Worm (Caenorhabditis elegans) whole organism, L4 larva: ENCODE data around the gene clec-232.

Experiments
- F10B5.3 ChIP-seq: sonication (generic microtip); optimal IDR thresholded peaks from 2 replicates; lab custom pipeline; 2016; ENCODE audit warnings: mild to moderate bottlenecking, missing genetic modification characterization, missing compliant biosample characterization
- F49E8.2 ChIP-seq: sonication (generic microtip); optimal IDR thresholded peaks from 2 replicates; lab custom pipeline; 2016; ENCODE audit warnings: missing compliant biosample characterization, mild to moderate bottlenecking, missing genetic modification characterization, borderline replicate concordance
- aha-1 ChIP-seq: fragments of 150-350 bp; peaks from one replicate; lab custom pipeline; 2014; ENCODE audit warnings: missing biosample characterization, missing genetic modification characterization
- arid-1 ChIP-seq: fragments of 200-800 bp; sonication (Bioruptor generic); conservative IDR thresholded peaks from 2 replicates; pipeline ENCODE4 v1.3.6; 2022; ENCODE audit warnings: missing genetic modification reagents, missing genetic modification characterization, missing compliant biosample characterization
- ces-1 ChIP-seq: fragments of 150-350 bp; sonication (generic microtip); optimal IDR thresholded peaks from 4 replicates; lab custom pipeline; 2014; ENCODE audit warnings: missing biosample characterization, missing genetic modification reagents, missing genetic modification characterization
- cey-2 ChIP-seq: sonication (generic microtip); optimal IDR thresholded peaks from 3 replicates; lab custom pipeline; 2017; ENCODE audit warnings: missing genetic modification characterization, mild to moderate bottlenecking, missing compliant biosample characterization, antibody characterized with exemption, borderline replicate concordance; ENCODE audit not compliant: insufficient read depth
- daf-19 ChIP-seq: fragments of 200-800 bp; sonication (Bioruptor generic); conservative IDR thresholded peaks from 2 replicates; pipeline ENCODE4 v1.3.6; 2022; ENCODE audit warnings: missing genetic modification characterization, missing compliant biosample characterization
- dpl-1 ChIP-seq: fragments of 150-350 bp; optimal IDR thresholded peaks from 2 replicates; lab custom pipeline; 2014; ENCODE audit warnings: missing biosample characterization, missing genetic modification reagents, missing genetic modification characterization
- jun-1 ChIP-seq: fragments of 150-350 bp; optimal IDR thresholded peaks from 2 replicates; lab custom pipeline; 2014; ENCODE audit warnings: missing biosample characterization, missing genetic modification reagents, missing genetic modification characterization
- set-16 ChIP-seq: fragments of 200-800 bp; sonication (Bioruptor generic); IDR thresholded peaks from 2 replicates; pipeline ENCODE4 v1.3.6; 2022; ENCODE audit warnings: missing genetic modification reagents, missing genetic modification characterization, missing compliant biosample characterization

The clec-232 gene

DNA sequence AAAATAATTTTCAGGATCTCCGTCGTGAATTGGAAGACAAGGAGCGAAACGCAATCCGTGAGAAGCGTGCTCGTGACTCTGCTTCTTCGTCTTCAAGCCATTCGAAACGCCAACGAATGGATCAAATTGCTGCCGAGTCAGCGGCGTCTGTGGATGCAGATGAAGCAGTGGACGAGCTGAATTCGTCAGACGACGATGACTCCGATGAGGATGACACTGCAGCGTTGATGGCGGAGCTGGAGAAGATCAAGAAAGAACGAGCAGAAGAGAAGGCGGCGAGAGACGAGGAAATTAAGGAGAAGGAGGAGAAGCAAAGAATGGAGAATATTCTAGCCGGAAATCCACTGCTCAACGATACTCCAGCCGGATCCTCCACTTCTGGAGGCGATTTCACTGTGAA lies 47.6 kb downstream of the clec-232 start:
- TF ChIP-seq set-16 (GFP tag; lab: Robert Waterston, UW) (peak; percentile 51), ces-1 (GFP tag; lab: Kevin White, UChicago) (no peak), aha-1 (tag; lab: Kevin White, UChicago) (no peak)

DNA sequence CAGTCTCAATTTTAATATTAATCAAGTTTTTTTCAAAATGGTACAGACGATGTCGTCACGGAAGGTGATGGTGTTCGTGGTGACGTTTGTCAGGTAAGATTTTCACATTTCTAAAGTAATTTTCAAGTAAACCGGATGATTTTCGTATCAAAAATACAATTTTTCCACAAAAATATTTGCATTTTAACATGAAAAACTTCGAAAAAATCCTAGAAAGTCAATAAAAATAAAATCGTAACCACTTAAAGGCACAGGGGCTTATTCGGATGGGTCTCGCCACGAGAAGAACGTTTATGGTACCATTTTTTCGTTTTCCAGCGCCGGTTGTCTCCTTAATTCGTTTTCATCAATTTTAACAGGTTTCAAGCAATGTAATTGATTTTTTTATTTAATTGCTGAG lies 48.4 kb downstream of the clec-232 start, which contains the start of gene T10C6.6:
T10C6.6 (plus strand) TSS at position 27 of the 400 bp plus-strand sequence.
- no peak for TF ChIP-seq ces-1 (GFP tag; lab: Kevin White, UChicago)
- TF ChIP-seq daf-19 (GFP tag; lab: Robert Waterston, UW): 0 out of 2 replicates have a peak, but pooled peaks have one; percentile 13
- TF ChIP-seq cey-2: no peak
- 0 out of 2 replicates have a peak, but pooled peaks have one; percentile 33 for TF ChIP-seq arid-1 (GFP tag; lab: Robert Waterston, UW)
- TF ChIP-seq jun-1 (tag; lab: Kevin White, UChicago): no peak
- TF ChIP-seq dpl-1: peak; percentile 8
- TF ChIP-seq F49E8.2 (tag; lab: Kevin White, UChicago): peak; percentile 36

ce11 chrV:16024917-16025316 lies 49.0 kb downstream of the clec-232 start:
- TF ChIP-seq F10B5.3 (tag; lab: Kevin White, UChicago) (no peak), set-16 (GFP tag; lab: Robert Waterston, UW) (peak; percentile 67)
- TF ChIP-seq, all 104 proteins: peak for 1
